Worm (Caenorhabditis elegans) whole organism, L2 larva: ENCODE results near the gene T27A10.5.

Experiments used
- nhr-12 ChIP-seq: fragments of 150-350 bp; optimal IDR thresholded peaks from 2 replicates; lab custom pipeline; 2014; ENCODE audit warnings: missing biosample characterization, missing genetic modification characterization
- nhr-129 ChIP-seq: fragments of 150-350 bp; optimal IDR thresholded peaks from 2 replicates; lab custom pipeline; 2014; ENCODE audit warnings: missing biosample characterization, missing genetic modification characterization
- unc-39 ChIP-seq: fragments of 150-350 bp; optimal IDR thresholded peaks from 2 replicates; lab custom pipeline; 2014; ENCODE audit warnings: missing biosample characterization, missing genetic modification characterization

- no peak for TF ChIP-seq nhr-129 (tag; lab: Kevin White, UChicago)
- no peak for TF ChIP-seq unc-39 (tag; lab: Kevin White, UChicago)
- no peak for TF ChIP-seq nhr-12 (tag; lab: Kevin White, UChicago)
These were observed at the start of gene T27A10.5 for ce11 chrX:3573482-3573881.
